Fruit fly (Drosophila melanogaster): ENCODE measurements around the gene Med.

Gene Med

DNA sequence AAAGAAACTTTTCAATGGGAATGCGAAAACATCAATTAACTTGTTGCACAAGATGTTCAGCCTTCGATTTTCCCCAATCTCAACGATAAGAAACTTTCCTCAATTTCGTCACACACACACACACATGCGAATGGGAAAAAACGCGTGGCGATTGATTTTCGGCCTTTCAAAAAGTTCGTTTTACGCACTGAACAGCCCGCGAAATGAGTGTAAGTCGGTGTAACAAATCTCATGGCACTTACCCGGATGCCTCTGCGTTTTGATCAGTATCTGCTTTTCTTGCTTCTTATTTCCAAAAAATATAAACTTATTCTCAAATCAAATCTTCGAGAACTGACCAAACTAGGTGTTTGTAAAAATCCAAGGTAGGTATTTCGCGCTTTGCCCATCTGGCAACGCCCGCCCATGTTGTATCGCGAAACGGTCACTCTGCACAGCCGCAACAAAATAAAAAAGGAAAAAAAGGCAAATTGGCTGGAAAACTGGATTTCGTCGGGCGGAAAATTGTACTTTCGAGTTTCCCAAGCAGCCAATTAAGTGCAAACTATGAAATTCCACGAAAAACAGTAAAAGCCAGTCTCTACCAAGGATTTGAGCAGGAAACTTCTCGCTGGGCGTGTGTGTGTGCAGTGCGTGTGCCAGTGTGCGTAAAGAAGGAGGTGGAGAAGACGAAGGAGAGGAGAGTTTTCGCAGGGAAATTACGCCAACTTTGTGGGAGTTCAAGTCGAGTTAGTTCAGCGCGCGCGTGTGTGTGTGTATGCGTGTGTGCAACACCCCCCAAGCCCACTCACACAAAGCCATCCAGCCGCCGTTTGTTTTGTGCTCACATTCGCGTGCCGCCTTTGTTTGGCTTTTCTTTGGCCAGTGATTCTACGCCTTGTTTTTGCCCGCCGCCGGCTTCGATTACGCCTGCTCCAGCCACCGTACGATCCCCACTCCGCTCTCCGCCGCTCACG lies at the start of gene Med:
Gene Med, plus strand, starts transcription at position 408 of the 956 bp plus-strand sequence.
- TF ChIP-seq CG17801 (GFP tag; optimal IDR thresholded peaks at IDR 0.05; ENCODE audit: partially characterized antibody), result peak; percentile 17

DNA sequence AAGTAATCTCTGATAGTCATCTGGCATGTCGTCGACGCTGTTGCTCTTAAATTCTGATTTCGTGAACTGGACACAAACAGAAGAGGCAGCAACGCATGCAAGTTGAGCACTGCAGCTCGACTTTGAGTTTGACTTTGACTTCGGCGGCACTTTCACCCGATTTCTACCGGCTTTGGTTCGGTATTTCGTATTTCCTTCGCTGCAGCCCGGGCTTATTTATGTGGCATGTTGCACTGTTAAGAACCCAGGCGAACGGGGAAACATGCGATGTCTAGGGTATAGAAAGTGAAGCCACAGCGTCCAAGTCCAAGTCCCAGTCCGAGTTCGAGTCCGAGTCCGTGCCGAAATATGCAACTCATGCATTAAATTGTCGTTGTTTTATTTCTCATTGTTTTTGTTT lies 46.7 kb upstream of the Med start:
- no peak for TF ChIP-seq CG17801 (GFP tag; optimal IDR thresholded peaks at IDR 0.05; ENCODE audit: partially characterized antibody)

DNA sequence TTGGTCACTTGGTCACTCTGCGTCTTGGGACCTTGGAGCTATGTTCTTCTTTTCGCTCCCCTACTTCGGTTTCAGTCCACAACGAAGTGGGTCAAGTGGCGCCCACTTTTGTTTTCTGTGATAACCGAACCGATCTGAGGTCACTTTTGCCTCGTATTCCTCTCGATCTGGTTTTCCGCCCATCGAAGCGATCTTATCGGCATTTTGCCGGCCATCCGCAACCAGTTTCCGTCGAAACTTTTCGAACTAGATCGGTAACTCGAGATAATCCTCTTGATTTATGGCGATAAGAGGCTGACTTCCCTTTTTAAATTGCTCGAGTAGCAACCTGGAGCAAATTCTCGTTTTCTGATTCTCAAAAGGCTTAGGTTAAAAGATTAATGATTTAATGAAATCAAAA lies 46.3 kb upstream of the Med start:
- TF ChIP-seq CG17801 (GFP tag; optimal IDR thresholded peaks at IDR 0.05; ENCODE audit: partially characterized antibody), result no peak

DNA sequence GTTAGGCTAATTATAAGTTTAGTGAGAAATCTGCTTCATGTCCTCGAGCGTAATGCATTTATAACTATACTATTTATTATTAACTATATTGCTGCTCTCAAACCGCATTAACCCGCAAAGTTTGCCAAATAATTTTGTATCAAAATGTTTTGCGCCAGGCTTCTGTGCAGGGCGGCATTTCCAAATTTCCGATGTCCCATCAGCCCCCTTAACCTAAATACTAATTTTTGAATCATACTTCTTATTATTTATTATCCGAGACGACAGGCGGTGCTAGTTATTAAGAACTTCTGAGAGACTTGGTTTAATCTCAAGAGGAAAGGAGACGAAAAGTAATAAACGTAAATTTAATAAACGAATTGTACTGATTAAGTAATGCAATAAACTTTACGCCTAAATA lies 45.1 kb upstream of the Med start:
- no peak for TF ChIP-seq CG17801 (GFP tag; optimal IDR thresholded peaks at IDR 0.05; ENCODE audit: partially characterized antibody)

DNA sequence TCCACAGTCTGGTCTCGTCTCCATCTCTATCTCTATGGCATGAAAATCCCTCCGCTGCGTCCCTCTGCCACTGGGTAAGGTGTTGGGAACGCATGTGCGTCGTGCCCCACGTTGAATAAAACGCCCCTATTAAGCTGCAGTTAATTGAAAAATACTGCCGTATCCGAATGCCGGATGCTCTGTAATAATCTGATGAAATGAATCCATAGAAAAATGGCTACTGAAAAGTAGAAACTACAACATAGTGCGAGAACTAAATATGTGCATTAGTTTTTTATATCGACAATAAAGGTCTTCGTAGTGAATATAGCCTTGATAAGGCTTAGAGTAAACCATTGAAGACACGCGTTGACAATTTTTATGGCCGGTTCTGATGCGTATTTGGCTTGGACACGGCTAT lies 44.1 kb upstream of the Med start:
- TF ChIP-seq CG17801 (GFP tag; optimal IDR thresholded peaks at IDR 0.05; ENCODE audit: partially characterized antibody), result no peak

DNA sequence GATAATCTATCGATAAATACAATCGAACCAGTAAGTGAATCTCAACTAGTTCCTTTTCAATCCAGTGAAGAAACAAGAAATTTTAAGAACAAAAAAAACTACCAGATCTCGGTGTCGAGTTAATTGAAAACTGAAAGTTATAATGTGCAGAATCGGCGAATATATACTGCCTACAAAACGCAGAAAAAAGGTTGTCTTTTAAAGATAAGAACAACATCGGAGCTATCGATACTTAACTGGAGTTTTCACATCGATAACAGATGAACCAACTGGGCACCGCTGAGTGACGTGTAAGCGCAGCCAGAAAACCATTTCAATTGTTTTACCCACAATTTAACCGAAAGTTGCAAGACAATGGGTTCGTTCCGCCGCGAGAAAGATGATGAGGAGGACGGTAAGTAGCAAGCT lies 39.0 kb upstream of the Med start, which contains the start of gene gammaCOP:
Gene gammaCOP, plus strand, starts transcription at position 259 of the 408 bp plus-strand sequence.
- TF ChIP-seq CG17801 (GFP tag; optimal IDR thresholded peaks at IDR 0.05; ENCODE audit: partially characterized antibody), result peak; percentile 33

DNA sequence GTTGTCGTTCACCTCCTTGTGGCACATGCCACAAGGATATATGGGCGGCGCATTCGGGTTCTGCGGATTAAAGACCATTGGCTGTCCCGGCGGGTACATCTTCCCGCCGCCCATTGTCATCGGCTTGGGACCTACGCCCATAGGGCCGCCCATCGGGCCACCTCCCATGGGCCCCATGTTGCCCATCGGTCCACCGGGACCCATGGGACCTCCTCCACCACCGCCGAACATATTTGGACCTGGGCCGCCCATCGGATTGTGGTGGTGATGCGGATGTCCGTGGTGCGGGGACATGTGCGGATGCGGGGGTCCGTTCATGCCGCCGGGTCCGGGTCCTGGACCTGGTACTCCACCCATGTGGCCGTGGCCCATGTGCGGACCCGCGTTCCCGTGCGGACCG lies 33.5 kb upstream of the Med start:
- TF ChIP-seq CG17801 (GFP tag; optimal IDR thresholded peaks at IDR 0.05; ENCODE audit: partially characterized antibody), result no peak

DNA sequence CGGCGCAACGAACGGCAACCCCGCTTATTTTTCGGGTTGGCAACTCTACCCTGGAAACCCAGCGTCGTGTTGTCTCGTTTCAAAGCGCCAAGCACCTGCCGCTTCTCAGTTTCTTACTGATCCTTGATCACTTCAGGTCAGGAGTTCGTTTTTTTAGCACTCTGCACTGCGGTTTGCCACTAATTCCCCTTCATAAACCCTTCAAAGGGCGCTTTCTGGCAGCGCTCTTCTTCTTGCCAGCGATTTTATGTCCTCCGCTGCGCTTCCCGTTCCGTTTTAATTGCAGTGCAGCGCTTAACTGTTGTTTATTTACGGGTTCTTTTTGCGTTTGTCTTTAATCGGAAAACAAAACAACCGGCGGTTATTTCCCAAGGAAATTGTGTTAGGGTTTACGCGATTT lies 30.8 kb upstream of the Med start:
- no peak for TF ChIP-seq CG17801 (GFP tag; optimal IDR thresholded peaks at IDR 0.05; ENCODE audit: partially characterized antibody)

DNA sequence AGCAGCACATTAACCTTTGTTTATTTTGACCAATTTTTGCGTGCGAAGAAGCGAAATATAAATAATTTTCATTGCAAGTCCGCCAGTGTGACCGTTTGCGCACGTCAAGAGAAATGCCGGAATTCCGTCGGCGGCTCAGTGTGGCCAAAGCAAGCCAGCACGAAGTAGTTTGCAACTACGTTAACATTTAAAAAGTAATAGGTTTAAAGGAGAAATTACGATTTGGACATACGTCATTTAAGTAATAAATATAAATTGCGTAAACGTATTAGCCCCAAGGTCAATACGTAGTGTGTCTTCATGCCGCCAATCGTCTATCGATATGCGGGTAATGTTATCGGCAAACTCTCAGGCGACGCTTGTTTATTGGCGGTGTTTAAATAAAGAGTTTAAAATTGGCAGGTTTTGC lies 30.3 kb upstream of the Med start, which contains the start of the genes pygo and rod:
Gene pygo, minus strand, starts transcription at position 114 of the 409 bp plus-strand sequence.
Gene rod, plus strand, starts transcription at position 366 of the 409 bp plus-strand sequence.
- peak; percentile 1 for TF ChIP-seq CG17801 (GFP tag; optimal IDR thresholded peaks at IDR 0.05; ENCODE audit: partially characterized antibody)

DNA sequence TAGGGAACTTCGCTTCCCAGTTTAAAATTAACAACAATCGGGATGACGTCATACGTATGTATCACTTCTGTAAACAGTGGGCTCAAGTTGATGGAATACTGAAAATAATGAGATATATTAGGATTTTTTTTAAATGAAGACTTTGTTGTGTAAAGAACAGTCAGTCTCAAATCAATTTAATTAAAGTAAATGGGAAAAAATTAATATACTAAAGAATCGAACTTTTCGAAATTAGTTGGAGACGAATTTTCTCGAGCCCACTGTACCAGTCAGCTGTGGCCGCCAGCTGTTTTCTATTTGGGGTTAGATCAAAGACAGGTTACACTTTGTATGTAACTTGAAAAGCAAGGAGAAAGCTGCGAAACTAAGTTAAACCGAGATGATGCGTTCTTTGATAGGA lies 22.5 kb upstream of the Med start, which contains the start of gene CG1635:
Gene CG1635, plus strand, starts transcription at position 300 of the 400 bp plus-strand sequence.
- TF ChIP-seq CG17801 (GFP tag; optimal IDR thresholded peaks at IDR 0.05; ENCODE audit: partially characterized antibody), result peak; percentile 100

DNA sequence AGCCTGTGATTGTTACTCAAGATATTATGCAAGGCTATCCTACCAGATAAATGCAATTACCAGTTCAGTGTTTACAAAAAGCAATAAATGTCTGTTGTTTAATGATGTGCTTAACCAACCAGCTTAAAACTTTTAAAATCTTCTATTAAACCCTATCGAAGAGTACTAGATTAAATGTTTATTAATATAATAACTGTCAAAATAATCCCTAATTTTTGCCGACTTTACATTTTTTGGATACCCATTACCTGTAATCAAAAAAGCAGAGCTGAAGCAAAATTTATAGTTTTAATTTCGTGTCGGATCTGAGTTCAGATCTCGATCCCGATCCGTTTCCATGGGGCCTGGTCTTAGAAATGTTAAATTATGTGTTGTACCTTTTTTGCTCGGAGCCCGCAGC lies 20.6 kb upstream of the Med start, which contains the start of gene CG1638:
Gene CG1638, plus strand, starts transcription at position 301 of the 400 bp plus-strand sequence.
- TF ChIP-seq CG17801 (GFP tag; optimal IDR thresholded peaks at IDR 0.05; ENCODE audit: partially characterized antibody), result no peak

DNA sequence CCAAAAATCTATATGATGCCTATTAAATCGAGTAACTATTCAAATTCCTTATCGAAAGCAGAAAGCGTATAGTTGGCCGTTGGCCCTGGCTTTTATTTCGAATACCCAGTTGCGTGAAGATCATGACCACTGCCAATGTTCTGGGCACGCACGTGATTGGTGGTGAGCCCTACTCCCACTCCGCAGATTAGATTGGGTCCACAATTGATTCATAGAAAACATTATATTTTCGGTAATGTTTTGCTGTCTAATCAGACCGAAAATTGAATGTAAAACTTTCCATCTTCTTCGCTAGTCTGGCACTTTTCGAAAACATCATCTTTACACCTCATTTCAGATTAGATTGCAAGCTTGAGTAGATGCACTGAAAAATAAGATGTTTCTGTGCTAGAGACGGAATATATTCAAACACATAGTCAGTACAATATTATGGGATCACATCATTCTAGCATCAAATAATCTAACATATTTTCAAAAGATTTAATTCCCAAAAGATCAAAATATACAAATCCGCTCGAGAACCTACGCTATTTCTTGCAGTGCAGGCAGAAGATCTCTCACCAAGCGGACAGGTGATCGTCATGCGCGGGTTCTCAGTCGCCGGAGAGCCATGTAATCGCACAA lies 18.5 kb upstream of the Med start, which contains the start of gene CG1774:
Gene CG1774, plus strand, starts transcription at position 548 of the 624 bp plus-strand sequence.
- TF ChIP-seq CG17801 (GFP tag; optimal IDR thresholded peaks at IDR 0.05; ENCODE audit: partially characterized antibody), result peak; percentile 96

DNA sequence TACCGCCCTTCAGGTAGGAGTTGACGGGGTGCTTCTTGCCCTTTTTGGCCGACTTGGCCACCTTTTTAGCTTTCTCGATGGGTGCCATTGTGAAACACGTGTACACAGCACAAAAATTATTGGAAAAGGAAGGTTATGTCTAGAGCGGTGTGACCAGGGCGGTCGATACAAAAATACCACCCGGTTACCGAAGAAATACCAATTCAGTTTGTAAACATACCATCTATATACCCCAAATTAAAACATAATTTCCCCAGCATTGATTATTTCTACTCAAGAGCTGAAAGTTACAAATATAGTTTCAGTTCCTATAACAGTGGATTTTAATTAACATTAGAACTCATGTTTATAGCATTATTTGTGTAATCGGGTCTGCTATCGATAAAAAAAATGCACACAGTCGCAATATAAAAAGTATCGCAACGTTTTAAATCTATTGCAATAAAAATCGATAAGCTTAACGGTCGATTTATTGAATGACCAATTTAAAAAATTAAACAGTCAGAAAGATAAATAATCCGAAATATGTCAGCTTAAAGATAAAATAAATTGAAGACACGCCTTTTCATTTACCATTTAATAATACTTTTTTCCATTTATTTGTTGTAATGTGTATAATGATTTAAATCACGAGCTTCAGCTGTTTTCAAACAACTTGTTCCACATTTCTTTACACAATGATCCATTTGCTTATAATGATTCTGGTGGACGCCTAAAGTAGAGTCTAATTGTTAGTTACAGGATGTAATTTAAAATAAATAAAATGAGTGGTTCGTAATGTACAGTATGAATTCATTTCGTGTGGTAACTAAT lies 14.6 kb upstream of the Med start, which contains the start of gene RpL6:
Gene RpL6, minus strand, starts transcription at position 134 of the 813 bp plus-strand sequence.
- TF ChIP-seq CG17801 (GFP tag; optimal IDR thresholded peaks at IDR 0.05; ENCODE audit: partially characterized antibody), result peak; percentile 31

DNA sequence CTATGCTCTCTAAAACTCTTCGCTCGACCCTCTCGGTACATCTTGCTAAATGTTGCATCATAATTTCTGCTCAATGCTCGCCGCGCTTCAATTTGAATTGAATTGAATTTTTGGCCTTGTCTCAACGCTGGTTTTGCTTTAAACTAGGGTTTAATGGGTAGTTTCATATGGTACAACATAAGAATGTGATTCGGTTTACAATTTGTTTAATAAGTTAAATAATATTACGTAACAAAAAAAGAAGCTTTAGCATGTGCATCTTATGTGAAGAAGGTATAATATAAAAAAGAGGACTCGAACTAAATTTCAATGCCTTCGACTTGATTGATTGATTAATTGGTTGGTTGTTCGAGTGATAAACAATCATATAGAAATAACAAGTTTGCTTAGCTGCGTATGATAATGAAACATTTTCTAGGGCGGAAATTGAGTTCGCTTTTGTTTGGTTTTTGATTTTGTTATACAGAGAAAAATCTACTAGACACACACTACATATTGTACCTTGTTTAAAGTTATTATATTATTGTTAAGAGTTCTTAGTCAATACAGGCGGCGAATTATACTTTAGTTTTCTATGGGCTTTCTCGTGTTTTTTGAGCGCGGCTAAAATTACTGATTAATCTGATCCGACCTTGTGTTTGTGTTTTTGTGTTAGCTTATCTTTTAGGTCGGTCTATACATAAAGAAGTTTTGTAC lies 13.0 kb upstream of the Med start:
- no peak for TF ChIP-seq CG17801 (GFP tag; optimal IDR thresholded peaks at IDR 0.05; ENCODE audit: partially characterized antibody)

Data from ovary, adult (tissue).